Worm (Caenorhabditis elegans) whole organism, young adult: ENCODE data around the gene C13F10.5.

ENCODE experiments used
- B0035.1 ChIP-seq: sonication (generic microtip); optimal IDR thresholded peaks from 2 replicates; lab custom pipeline; 2016; ENCODE audit warnings: missing genetic modification characterization, mild to moderate bottlenecking, missing compliant biosample characterization, missing genotype, missing genetic modification reagents
- F22D6.2 ChIP-seq: sonication (generic microtip); optimal IDR thresholded peaks from 2 replicates; lab custom pipeline; 2016; ENCODE audit warnings: mild to moderate bottlenecking, missing genetic modification characterization, missing compliant biosample characterization
- F49E8.2 ChIP-seq: sonication (generic microtip); optimal IDR thresholded peaks from 3 replicates; lab custom pipeline; 2017; ENCODE audit warnings: missing genetic modification characterization, mild to moderate bottlenecking, missing compliant biosample characterization, antibody characterized with exemption, moderate library complexity; ENCODE audit not compliant: insufficient read depth
- F55B11.4 ChIP-seq: sonication (generic microtip); optimal IDR thresholded peaks from 2 replicates; lab custom pipeline; 2016; ENCODE audit warnings: missing compliant biosample characterization, missing genetic modification characterization, borderline replicate concordance; ENCODE audit not compliant: insufficient read depth
- T26A5.8 ChIP-seq: sonication (generic microtip); optimal IDR thresholded peaks from 2 replicates; lab custom pipeline; 2016; ENCODE audit warnings: missing genetic modification characterization, missing compliant biosample characterization
- Y95B8A.8 ChIP-seq: fragments of 200-800 bp; sonication (Bioruptor generic); IDR thresholded peaks from 2 replicates; pipeline ENCODE4 v1.3.6; 2022; ENCODE audit warnings: missing genetic modification reagents, missing genetic modification characterization, missing compliant biosample characterization
- akir-1 ChIP-seq: fragments of 200-800 bp; sonication (Bioruptor generic); optimal IDR thresholded peaks from 2 replicates; lab custom pipeline; 2018; ENCODE audit warnings: mild to moderate bottlenecking, missing genetic modification characterization, moderate library complexity, missing compliant biosample characterization
- athp-1 ChIP-seq: sonication (generic microtip); optimal IDR thresholded peaks from 2 replicates; lab custom pipeline; 2017; ENCODE audit warnings: mild to moderate bottlenecking, missing genetic modification characterization, missing compliant biosample characterization
- cebp-1 ChIP-seq, 2 experiments: fragments of 200-800 bp in 1 of 2; sonication (Bioruptor generic) in 1 of 2; sonication (generic microtip) in 1 of 2; IDR thresholded peaks in 1 of 2; optimal IDR thresholded peaks in 1 of 2; 2 replicates each; pipeline versions ENCODE4 v1.3.6 to Lab custom; 2017 to 2022; ENCODE audit warnings: missing compliant biosample characterization in 2 of 2, missing genetic modification characterization in 2 of 2, mild to moderate bottlenecking in 1 of 2, missing genetic modification reagents in 1 of 2, moderate library complexity in 1 of 2
- cebp-2 ChIP-seq: fragments of 200-800 bp; sonication (Bioruptor generic); IDR thresholded peaks from 2 replicates; pipeline ENCODE4 v1.3.6; 2022; ENCODE audit warnings: missing genetic modification characterization, missing compliant biosample characterization
- ceh-40 ChIP-seq: fragments of 200-800 bp; sonication (Bioruptor generic); IDR thresholded peaks from 2 replicates; pipeline ENCODE4 v1.3.6; 2022; ENCODE audit warnings: missing genetic modification characterization, missing compliant biosample characterization
- egrh-3 ChIP-seq: fragments of 200-800 bp; sonication (Bioruptor generic); IDR thresholded peaks from 2 replicates; pipeline ENCODE4 v1.3.6; 2022; ENCODE audit warnings: missing genetic modification reagents, missing genetic modification characterization, missing compliant biosample characterization
- fkh-3 ChIP-seq: sonication (generic microtip); optimal IDR thresholded peaks from 2 replicates; lab custom pipeline; 2016; ENCODE audit warnings: mild to moderate bottlenecking, missing genetic modification characterization, missing compliant biosample characterization
- gei-17 ChIP-seq: fragments of 200-800 bp; sonication (Bioruptor generic); optimal IDR thresholded peaks from 2 replicates; lab custom pipeline; 2018; ENCODE audit warnings: mild to moderate bottlenecking, missing genetic modification characterization, missing compliant biosample characterization
- hmg-1.2 ChIP-seq: fragments of 200-800 bp; sonication (Bioruptor generic); IDR thresholded peaks from 2 replicates; pipeline ENCODE4 v1.3.6; 2022; ENCODE audit warnings: missing genetic modification reagents, missing genetic modification characterization, missing compliant biosample characterization
- lir-1 ChIP-seq: fragments of 200-800 bp; sonication (Bioruptor generic); conservative IDR thresholded peaks from 2 replicates; pipeline ENCODE4 v1.3.6; 2022; ENCODE audit warnings: missing genetic modification reagents, missing genetic modification characterization, missing compliant biosample characterization
- madf-3 ChIP-seq: fragments of 200-800 bp; sonication (Bioruptor generic); IDR thresholded peaks from 2 replicates; pipeline ENCODE4 v1.3.6; 2022; ENCODE audit warnings: missing genetic modification reagents, missing genetic modification characterization, missing compliant biosample characterization
- madf-6 ChIP-seq: fragments of 200-800 bp; sonication (Bioruptor generic); IDR thresholded peaks from 2 replicates; pipeline ENCODE4 v1.3.6; 2022; ENCODE audit warnings: missing genetic modification reagents, missing genetic modification characterization, missing compliant biosample characterization
- mes-4 ChIP-seq: sonication (generic microtip); optimal IDR thresholded peaks from 2 replicates; lab custom pipeline; 2016; ENCODE audit warnings: missing genotype, missing genetic modification characterization, missing compliant biosample characterization
- nfyb-1 ChIP-seq: fragments of 200-800 bp; sonication (Bioruptor generic); IDR thresholded peaks from 2 replicates; pipeline ENCODE4 v1.3.6; 2022; ENCODE audit warnings: missing genetic modification reagents, missing genetic modification characterization, missing compliant biosample characterization
- nhr-80 ChIP-seq: sonication (generic microtip); optimal IDR thresholded peaks from 2 replicates; lab custom pipeline; 2016; ENCODE audit warnings: missing genetic modification characterization, missing compliant biosample characterization
- nhr-90 ChIP-seq: sonication (generic microtip); optimal IDR thresholded peaks from 2 replicates; lab custom pipeline; 2016; ENCODE audit warnings: missing genotype, mild to moderate bottlenecking, missing genetic modification characterization, missing compliant biosample characterization
- pbrm-1 ChIP-seq: fragments of 200-800 bp; sonication (Bioruptor generic); IDR thresholded peaks from 2 replicates; pipeline ENCODE4 v1.3.6; 2022; ENCODE audit warnings: missing genetic modification reagents, missing genetic modification characterization, missing compliant biosample characterization
- rcor-1 ChIP-seq: fragments of 200-800 bp; sonication (Bioruptor generic); IDR thresholded peaks from 2 replicates; pipeline ENCODE4 v1.3.6; 2022; ENCODE audit warnings: missing genetic modification reagents, missing genetic modification characterization, missing compliant biosample characterization
- snpc-4 ChIP-seq, 5 experiments: fragments of 150-350 bp in 1 of 5; sonication (generic microtip) in 4 of 5; optimal IDR thresholded peaks; 2 replicates each; lab custom pipeline; 2014 to 2018; ENCODE audit warnings: missing genetic modification characterization in 5 of 5, missing biosample characterization in 3 of 5, antibody characterized with exemption in 2 of 5, mild to moderate bottlenecking in 2 of 5, missing compliant biosample characterization in 2 of 5, missing genotype in 2 of 5, moderate library complexity in 2 of 5, missing genetic modification reagents in 1 of 5
- tlf-1 ChIP-seq: fragments of 200-800 bp; sonication (Bioruptor generic); optimal IDR thresholded peaks from 2 replicates; lab custom pipeline; 2018; ENCODE audit warnings: mild to moderate bottlenecking, missing genetic modification characterization, missing compliant biosample characterization
- unc-62 ChIP-seq: fragments of 150-350 bp; optimal IDR thresholded peaks from 2 replicates; lab custom pipeline; 2014; ENCODE audit warnings: missing biosample characterization, missing genetic modification reagents, missing genetic modification characterization
- zfh-2 ChIP-seq: fragments of 200-800 bp; sonication (Bioruptor generic); conservative IDR thresholded peaks from 2 replicates; pipeline ENCODE4 v1.3.6; 2022; ENCODE audit warnings: missing genetic modification reagents, missing genetic modification characterization, missing compliant biosample characterization
- zim-3 ChIP-seq: sonication (generic microtip); optimal IDR thresholded peaks from 2 replicates; lab custom pipeline; 2017; ENCODE audit warnings: mild to moderate bottlenecking, missing genetic modification characterization, moderate library complexity, missing compliant biosample characterization
- ztf-25 ChIP-seq: fragments of 200-800 bp; sonication (Bioruptor generic); IDR thresholded peaks from 2 replicates; pipeline ENCODE4 v1.3.6; 2022; ENCODE audit warnings: missing genetic modification reagents, missing genetic modification characterization, missing compliant biosample characterization

The C13F10.5 gene

ce11 chrV:7196498-7196966 is 22.4 kb downstream of the C13F10.5 start, which contains the start of gene F09G2.2 (continued):
- TF ChIP-seq zfh-2 (GFP tag; lab: Robert Waterston, UW): peak; percentile 90
- TF ChIP-seq zim-3 (tag; lab: Kevin White, UChicago): no peak
- peak; percentile 99 for TF ChIP-seq hmg-1.2 (GFP tag; lab: Robert Waterston, UW)
- peak; percentile 0 for TF ChIP-seq B0035.1 (tag; lab: Kevin White, UChicago)
- no peak for TF ChIP-seq cebp-2 (GFP tag; lab: Robert Waterston, UW)
- no peak for TF ChIP-seq F55B11.4 (tag; lab: Kevin White, UChicago)
- peak; percentile 92 for TF ChIP-seq nfyb-1 (GFP tag; lab: Robert Waterston, UW)
- TF ChIP-seq ztf-25 (GFP tag; lab: Robert Waterston, UW): 0 out of 2 replicates have a peak, but pooled peaks have one; percentile 40
- TF ChIP-seq ceh-40 (GFP tag; lab: Robert Waterston, UW): no peak
- no peak for TF ChIP-seq mes-4 (tag; lab: Kevin White, UChicago)
- peak; percentile 84 for TF ChIP-seq lir-1 (GFP tag; lab: Robert Waterston, UW)
- TF ChIP-seq snpc-4 (GFP tag; optimal IDR thresholded peaks at IDR 0.05; lab: Kevin White, UChicago): no peak
- TF ChIP-seq snpc-4 (tag; optimal IDR thresholded peaks at IDR 0.05; lab: Kevin White, UChicago): peak; percentile 34 to 78 (median 70)

ce11 chrV:7196037-7196436 is 22.9 kb downstream of the C13F10.5 start, which contains the start of gene attf-2:
Gene attf-2 (minus strand): TSS chrV:7196137.
- no peak for TF ChIP-seq gei-17 (GFP tag; lab: Kevin White, UChicago)
- 0 out of 2 replicates have a peak, but pooled peaks have one; percentile 22 for TF ChIP-seq madf-3 (GFP tag; lab: Robert Waterston, UW)
- TF ChIP-seq, all 124 proteins: peak for 1

ce11 chrV:7194818-7195217 is 24.1 kb downstream of the C13F10.5 start:
- TF ChIP-seq tlf-1: no peak
- 0 out of 2 replicates have a peak, but pooled peaks have one; percentile 11 for TF ChIP-seq pbrm-1
- 0 out of 2 replicates have a peak, but pooled peaks have one; percentile 22 for TF ChIP-seq egrh-3 (GFP tag; lab: Robert Waterston, UW)
- TF ChIP-seq Y95B8A.8 (GFP tag; lab: Robert Waterston, UW): no peak
- TF ChIP-seq F49E8.2: no peak
- peak; percentile 66; the same call in 1 of the 2 replicates for TF ChIP-seq zfh-2 (GFP tag; lab: Robert Waterston, UW)

ce11 chrV:7193562-7193961 is 25.3 kb downstream of the C13F10.5 start, which contains the start of gene F09G2.8:
Gene F09G2.8 (minus strand): TSS chrV:7193662.
- TF ChIP-seq F22D6.2 (tag; lab: Kevin White, UChicago): no peak
- 0 out of 2 replicates have a peak, but pooled peaks have one; percentile 11 for TF ChIP-seq madf-6 (GFP tag; lab: Robert Waterston, UW)

- TF ChIP-seq T26A5.8 (tag; lab: Kevin White, UChicago) (no peak), nhr-80 (tag; lab: Kevin White, UChicago) (peak; percentile 55)
These were observed 31.6 kb downstream of the C13F10.5 start for ce11 chrV:7187295-7187694.

ce11 chrV:7186599-7186998 is 32.3 kb downstream of the C13F10.5 start:
- TF ChIP-seq rcor-1 (GFP tag; lab: Robert Waterston, UW) (no peak), cebp-1 (GFP tag; IDR thresholded peaks at IDR 0.05; lab: Robert Waterston, UW) (no peak), cebp-1 (tag; optimal IDR thresholded peaks at IDR 0.05; lab: Kevin White, UChicago) (peak; percentile 49), nhr-80 (tag; lab: Kevin White, UChicago) (peak; percentile 68)

- TF ChIP-seq fkh-3 (tag; lab: Kevin White, UChicago): no peak
- no peak for TF ChIP-seq nhr-90 (tag; lab: Kevin White, UChicago)
- no peak for TF ChIP-seq akir-1 (GFP tag; lab: Kevin White, UChicago)
- TF ChIP-seq unc-62: no peak
- no peak for TF ChIP-seq athp-1 (tag; lab: Kevin White, UChicago)
- TF ChIP-seq, all 124 proteins: peak for 0
These were observed 34.3 kb downstream of the C13F10.5 start, which contains the start of gene pitr-5 for ce11 chrV:7184549-7184948. Gene pitr-5 (plus strand): TSS chrV:7184849.
